Worm (Caenorhabditis elegans) whole organism, early embryonic: ENCODE results near the gene pos-1.

ENCODE experiments used
- B0310.2 ChIP-seq: sonication (generic microtip); optimal IDR thresholded peaks from 2 replicates; lab custom pipeline; 2016; ENCODE audit warnings: mild to moderate bottlenecking, missing genetic modification characterization, missing compliant biosample characterization
- F13C5.2 ChIP-seq: sonication (generic microtip); optimal IDR thresholded peaks from 2 replicates; lab custom pipeline; 2017; ENCODE audit warnings: mild to moderate bottlenecking, missing genetic modification characterization, inconsistent platforms, missing compliant biosample characterization
- aly-1 ChIP-seq: sonication (generic microtip); optimal IDR thresholded peaks from 2 replicates; lab custom pipeline; 2016; ENCODE audit warnings: missing genetic modification characterization, missing compliant biosample characterization
- ama-1 ChIP-seq: fragments of 150-350 bp; optimal IDR thresholded peaks from 2 replicates; lab custom pipeline; 2014
- ceh-36 ChIP-seq: sonication (generic microtip); optimal IDR thresholded peaks from 2 replicates; lab custom pipeline; 2016; ENCODE audit warnings: missing genetic modification characterization, inconsistent platforms, missing compliant biosample characterization
- ets-7 ChIP-seq: sonication (generic microtip); optimal IDR thresholded peaks from 2 replicates; lab custom pipeline; 2016; ENCODE audit warnings: missing genotype, missing genetic modification characterization, missing compliant biosample characterization
- sea-1 ChIP-seq: fragments of 200-800 bp; sonication (Bioruptor generic); conservative IDR thresholded peaks from 2 replicates; pipeline ENCODE4 v1.3.6; 2022; ENCODE audit warnings: missing genetic modification characterization, missing compliant biosample characterization
- tbx-11 ChIP-seq: fragments of 200-800 bp; sonication (Bioruptor generic); IDR thresholded peaks from 2 replicates; pipeline ENCODE4 v1.3.6; 2022; ENCODE audit warnings: missing genetic modification characterization, missing compliant biosample characterization
- tbx-37 ChIP-seq: fragments of 200-800 bp; sonication (Bioruptor generic); conservative IDR thresholded peaks from 2 replicates; pipeline ENCODE4 v1.3.6; 2022; ENCODE audit warnings: missing genetic modification reagents, missing genetic modification characterization, missing compliant biosample characterization

DNA sequence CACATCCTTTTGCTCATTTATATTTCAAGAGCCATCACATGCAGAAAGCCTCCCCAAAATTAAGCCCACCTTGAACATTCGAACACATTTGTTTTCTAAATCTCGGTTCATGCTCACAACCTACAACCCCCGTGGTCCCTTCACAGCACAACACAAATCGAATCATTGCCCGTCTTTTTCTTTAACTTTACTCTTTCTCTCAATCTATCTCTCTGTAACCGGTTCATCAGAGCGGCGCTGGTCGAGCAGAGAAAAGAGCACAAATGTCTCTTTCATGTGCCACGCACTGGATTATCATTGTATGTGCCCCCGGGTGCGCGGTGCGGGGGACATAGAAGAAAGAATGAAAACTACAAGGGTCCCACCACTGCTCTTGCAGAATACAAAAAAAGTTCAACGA, 21.4 kb downstream of the pos-1 start:
- TF ChIP-seq B0310.2 (tag; lab: Kevin White, UChicago) (no peak), ceh-36 (no peak), F13C5.2 (tag; lab: Kevin White, UChicago) (no peak), ama-1 (lab: Kevin White, UChicago) (no peak), tbx-37 (GFP tag; lab: Robert Waterston, UW) (no peak), ets-7 (no peak), tbx-11 (GFP tag; lab: Robert Waterston, UW) (no peak), aly-1 (tag; lab: Kevin White, UChicago) (no peak), sea-1 (GFP tag; lab: Robert Waterston, UW) (no peak)
